Worm (Caenorhabditis elegans) whole organism, L1 larva: ENCODE data around the gene timm-17B.2.

Source experiments
- blmp-1 ChIP-seq: fragments of 150-350 bp; optimal IDR thresholded peaks from 2 replicates; lab custom pipeline; 2014; ENCODE audit warnings: missing biosample characterization, missing genetic modification characterization
- efl-1 ChIP-seq, 4 experiments: fragments of 150-350 bp; optimal IDR thresholded peaks in 3 of 4; peaks in 1 of 4; 1 replicate in 1 of 4; 2 replicates in 3 of 4; lab custom pipeline; 2014; ENCODE audit warnings: missing biosample characterization in 2 of 4, missing genetic modification characterization in 2 of 4, missing genetic modification reagents in 2 of 4
- nhr-76 ChIP-seq: sonication (generic microtip); optimal IDR thresholded peaks from 2 replicates; lab custom pipeline; 2017; ENCODE audit warnings: missing biosample characterization, missing genetic modification characterization
- zag-1 ChIP-seq: fragments of 150-350 bp; optimal IDR thresholded peaks from 2 replicates; lab custom pipeline; 2014; ENCODE audit warnings: missing biosample characterization, missing genetic modification characterization

ce11 chrIV:8379683-8380082 lies 16.8 kb upstream of the timm-17B.2 start, which contains the start of gene praf-3:
- no peak for TF ChIP-seq efl-1 (optimal IDR thresholded peaks at IDR 0.05; lab: Kevin White, UChicago)
- TF ChIP-seq efl-1 (GFP tag; optimal IDR thresholded peaks at IDR 0.05 in 1 of 2; lab: Kevin White, UChicago): no peak
- no peak for TF ChIP-seq nhr-76 (tag; lab: Kevin White, UChicago)
- TF ChIP-seq blmp-1 (tag; lab: Kevin White, UChicago): no peak
- TF ChIP-seq zag-1 (tag; lab: Kevin White, UChicago): no peak
